Worm (Caenorhabditis elegans) whole organism, L3 larva: ENCODE data around the gene F40G9.5.

Experiments
- R02D3.7 ChIP-seq: fragments of 150-350 bp; optimal IDR thresholded peaks from 2 replicates; lab custom pipeline; 2014; ENCODE audit warnings: missing biosample characterization, missing genetic modification characterization
- ZK546.5 ChIP-seq: sonication (generic microtip); optimal IDR thresholded peaks from 2 replicates; lab custom pipeline; 2017; ENCODE audit warnings: missing biosample characterization, missing genetic modification characterization
- aly-2 ChIP-seq: fragments of 150-350 bp; optimal IDR thresholded peaks from 2 replicates; lab custom pipeline; 2014; ENCODE audit warnings: missing biosample characterization, missing genetic modification characterization
- ceh-16 ChIP-seq: sonication (generic microtip); optimal IDR thresholded peaks from 2 replicates; lab custom pipeline; 2017; ENCODE audit warnings: missing biosample characterization, missing genetic modification characterization
- ceh-82 ChIP-seq: fragments of 150-350 bp; optimal IDR thresholded peaks from 2 replicates; lab custom pipeline; 2014; ENCODE audit warnings: missing biosample characterization, missing genetic modification characterization
- daf-12 ChIP-seq: fragments of 150-350 bp; optimal IDR thresholded peaks from 2 replicates; lab custom pipeline; 2014; ENCODE audit warnings: missing biosample characterization, missing genetic modification reagents, missing genetic modification characterization
- egl-27 ChIP-seq: sonication (generic microtip); optimal IDR thresholded peaks from 4 replicates; lab custom pipeline; 2017; ENCODE audit warnings: missing biosample characterization, missing genetic modification reagents, missing genetic modification characterization
- egl-5 ChIP-seq: fragments of 150-350 bp; optimal IDR thresholded peaks from 2 replicates; lab custom pipeline; 2017; ENCODE audit warnings: missing biosample characterization, missing genetic modification reagents, missing genetic modification characterization, inconsistent platforms
- elt-1 ChIP-seq: fragments of 150-350 bp; optimal IDR thresholded peaks from 2 replicates; lab custom pipeline; 2014; ENCODE audit warnings: missing biosample characterization, missing genetic modification characterization
- elt-2 ChIP-seq: sonication (generic microtip); optimal IDR thresholded peaks from 2 replicates; lab custom pipeline; 2016; ENCODE audit warnings: missing genetic modification reagents, mild to moderate bottlenecking, missing genetic modification characterization, missing compliant biosample characterization
- elt-3 ChIP-seq, 3 experiments: fragments of 150-350 bp in 1 of 3; sonication (generic microtip) in 2 of 3; optimal IDR thresholded peaks; 2 replicates in 2 of 3; 4 replicates in 1 of 3; lab custom pipeline; 2014 to 2017; ENCODE audit warnings: missing biosample characterization in 3 of 3, missing genetic modification characterization in 3 of 3
- eor-1 ChIP-seq, 2 experiments: fragments of 150-350 bp; optimal IDR thresholded peaks; 2 replicates each; lab custom pipeline; 2014 to 2018; ENCODE audit warnings: missing biosample characterization in 2 of 2, missing genetic modification characterization in 2 of 2
- fkh-2 ChIP-seq: fragments of 150-350 bp; optimal IDR thresholded peaks from 2 replicates; lab custom pipeline; 2014; ENCODE audit warnings: missing biosample characterization, missing genetic modification reagents, missing genetic modification characterization
- fos-1 ChIP-seq: fragments of 150-350 bp; optimal IDR thresholded peaks from 2 replicates; lab custom pipeline; 2014; ENCODE audit warnings: missing biosample characterization, missing genetic modification characterization
- hmg-11 ChIP-seq: sonication (generic microtip); optimal IDR thresholded peaks from 2 replicates; lab custom pipeline; 2016; ENCODE audit warnings: missing genetic modification characterization, missing compliant biosample characterization
- jun-1 ChIP-seq: fragments of 150-350 bp; optimal IDR thresholded peaks from 2 replicates; lab custom pipeline; 2014; ENCODE audit warnings: missing biosample characterization, missing genetic modification reagents, missing genetic modification characterization
- lin-15B ChIP-seq: fragments of 150-350 bp; optimal IDR thresholded peaks from 2 replicates; lab custom pipeline; 2014; ENCODE audit warnings: missing biosample characterization, missing genetic modification characterization
- lin-39 ChIP-seq: fragments of 150-350 bp; optimal IDR thresholded peaks from 2 replicates; lab custom pipeline; 2018; ENCODE audit warnings: missing biosample characterization, missing genetic modification reagents, missing genetic modification characterization
- lsy-12 ChIP-seq: sonication (generic microtip); optimal IDR thresholded peaks from 2 replicates; lab custom pipeline; 2016; ENCODE audit warnings: mild to moderate bottlenecking, missing genetic modification characterization, missing compliant biosample characterization
- mdl-1 ChIP-seq: fragments of 150-350 bp; optimal IDR thresholded peaks from 2 replicates; lab custom pipeline; 2014; ENCODE audit warnings: missing biosample characterization, missing genetic modification characterization
- mml-1 ChIP-seq: fragments of 150-350 bp; sonication (generic microtip); optimal IDR thresholded peaks from 3 replicates; lab custom pipeline; 2014; ENCODE audit warnings: missing biosample characterization, missing genetic modification characterization
- nfya-1 ChIP-seq: sonication (generic microtip); optimal IDR thresholded peaks from 2 replicates; lab custom pipeline; 2017; ENCODE audit warnings: missing genetic modification characterization, mild to moderate bottlenecking, missing compliant biosample characterization, antibody characterized with exemption, moderate library complexity; ENCODE audit not compliant: insufficient read depth
- nhr-12 ChIP-seq: fragments of 150-350 bp; optimal IDR thresholded peaks from 2 replicates; lab custom pipeline; 2014; ENCODE audit warnings: missing biosample characterization, missing genetic modification characterization
- nhr-23 ChIP-seq: fragments of 150-350 bp; optimal IDR thresholded peaks from 2 replicates; lab custom pipeline; 2014; ENCODE audit warnings: missing biosample characterization, missing genetic modification reagents, missing genetic modification characterization
- nhr-237 ChIP-seq: fragments of 150-350 bp; optimal IDR thresholded peaks from 2 replicates; lab custom pipeline; 2014; ENCODE audit warnings: missing biosample characterization, missing genetic modification characterization
- nhr-25 ChIP-seq: sonication (generic microtip); optimal IDR thresholded peaks from 2 replicates; lab custom pipeline; 2017; ENCODE audit warnings: missing biosample characterization, missing genetic modification characterization
- nhr-28 ChIP-seq: fragments of 150-350 bp; optimal IDR thresholded peaks from 2 replicates; lab custom pipeline; 2014; ENCODE audit warnings: missing biosample characterization, missing genetic modification characterization
- nhr-43 ChIP-seq: sonication (generic microtip); optimal IDR thresholded peaks from 2 replicates; lab custom pipeline; 2016; ENCODE audit warnings: mild to moderate bottlenecking, missing genetic modification characterization, missing compliant biosample characterization; ENCODE audit not compliant: poor library complexity, severe bottlenecking
- nhr-67 ChIP-seq: fragments of 150-350 bp; optimal IDR thresholded peaks from 2 replicates; lab custom pipeline; 2014; ENCODE audit warnings: missing biosample characterization, missing genetic modification characterization
- nhr-76 ChIP-seq: fragments of 150-350 bp; sonication (generic microtip); optimal IDR thresholded peaks from 5 replicates; lab custom pipeline; 2014; ENCODE audit warnings: missing biosample characterization, missing genetic modification characterization
- nhr-77 ChIP-seq: fragments of 150-350 bp; optimal IDR thresholded peaks from 2 replicates; lab custom pipeline; 2014; ENCODE audit warnings: missing biosample characterization, missing genetic modification characterization
- pha-4 ChIP-seq: fragments of 150-350 bp; optimal IDR thresholded peaks from 2 replicates; lab custom pipeline; 2014; ENCODE audit warnings: missing biosample characterization, missing genetic modification reagents, missing genetic modification characterization
- pqm-1 ChIP-seq: fragments of 150-350 bp; optimal IDR thresholded peaks from 2 replicates; lab custom pipeline; 2017; ENCODE audit warnings: missing biosample characterization, missing genetic modification characterization, inconsistent platforms
- skn-1 ChIP-seq: fragments of 150-350 bp; optimal IDR thresholded peaks from 2 replicates; lab custom pipeline; 2014; ENCODE audit warnings: missing biosample characterization, missing genetic modification characterization
- snpc-4 ChIP-seq: fragments of 150-350 bp; optimal IDR thresholded peaks from 2 replicates; lab custom pipeline; 2014; ENCODE audit warnings: missing biosample characterization, missing genetic modification characterization
- unc-39 ChIP-seq: sonication (generic microtip); optimal IDR thresholded peaks from 4 replicates; lab custom pipeline; 2017; ENCODE audit warnings: missing biosample characterization, missing genetic modification characterization
- ztf-11 ChIP-seq: fragments of 150-350 bp; optimal IDR thresholded peaks from 2 replicates; lab custom pipeline; 2014; ENCODE audit warnings: missing biosample characterization, missing genetic modification characterization
- ztf-4 ChIP-seq: fragments of 150-350 bp; optimal IDR thresholded peaks from 2 replicates; lab custom pipeline; 2014; ENCODE audit warnings: missing biosample characterization, missing genetic modification characterization

F40G9.5 gene

DNA sequence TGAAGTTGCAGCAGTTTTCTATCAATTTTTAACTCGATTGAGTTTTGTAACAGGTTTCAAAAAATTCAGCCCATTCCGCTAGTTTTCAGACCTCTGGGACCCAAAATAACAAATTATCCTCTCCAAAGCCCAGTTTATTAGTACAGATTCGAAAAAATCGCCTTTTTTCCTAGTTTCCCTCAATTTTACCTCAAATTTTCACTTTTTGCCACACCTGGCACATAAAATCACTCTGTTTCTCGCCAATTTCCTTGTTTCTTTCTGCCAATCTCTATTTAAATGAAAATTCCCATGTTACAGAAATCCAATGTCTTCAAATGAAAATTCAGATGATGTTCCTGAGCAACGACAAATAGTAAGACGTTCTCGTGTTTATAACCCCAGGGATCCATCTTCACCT lies 48.9 kb upstream of the F40G9.5 start, which contains the start of gene pals-22:
pals-22 (plus strand) TSS at position 301 of the 400 bp plus-strand sequence.
- TF ChIP-seq lin-39 (tag; lab: Kevin White, UChicago) (no peak), snpc-4 (tag; lab: Kevin White, UChicago) (no peak), aly-2 (tag; lab: Kevin White, UChicago) (no peak), lin-15B (tag; lab: Kevin White, UChicago) (no peak), nhr-67 (no peak), nhr-23 (no peak), nhr-76 (tag; lab: Kevin White, UChicago) (no peak), pha-4 (tag; lab: Kevin White, UChicago) (no peak), daf-12 (tag; lab: Kevin White, UChicago) (no peak), mml-1 (no peak), ztf-11 (tag; lab: Kevin White, UChicago) (no peak), unc-39 (no peak), mdl-1 (tag; lab: Kevin White, UChicago) (no peak), egl-27 (tag; lab: Kevin White, UChicago) (no peak), ZK546.5 (no peak), ztf-4 (tag; lab: Kevin White, UChicago) (no peak), egl-5 (tag; lab: Kevin White, UChicago) (no peak), eor-1 (tag; optimal IDR thresholded peaks at IDR 0.05; lab: Kevin White, UChicago) (no peak), elt-1 (tag; lab: Kevin White, UChicago) (no peak), ceh-82 (tag; lab: Kevin White, UChicago) (no peak)
- TF ChIP-seq, all 47 proteins: peak for 0

DNA sequence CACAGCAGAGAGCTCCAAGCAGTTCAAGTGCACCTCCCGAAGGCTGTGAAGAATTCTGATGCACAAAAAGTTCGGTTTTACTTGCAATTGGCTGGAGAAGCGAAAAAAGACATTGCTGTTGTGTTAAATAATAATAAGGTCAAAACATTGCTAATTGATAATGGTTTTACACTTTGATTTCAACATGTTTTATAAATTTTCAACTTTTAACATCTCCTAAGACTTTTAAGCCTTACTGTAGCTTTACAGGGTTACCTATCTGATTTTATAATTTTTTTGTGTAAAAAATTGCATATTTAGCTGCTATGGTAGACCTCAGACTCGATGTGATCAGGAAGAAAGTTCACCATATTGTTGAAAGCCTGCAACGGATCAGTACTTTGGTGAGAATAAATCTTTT lies 46.9 kb upstream of the F40G9.5 start, which contains the start of gene pals-25:
pals-25 (plus strand) TSS at position 301 of the 400 bp plus-strand sequence.
- TF ChIP-seq ceh-16 (tag; lab: Kevin White, UChicago) (no peak), nhr-67 (no peak), nhr-12 (no peak), fos-1 (tag; lab: Kevin White, UChicago) (no peak)

DNA sequence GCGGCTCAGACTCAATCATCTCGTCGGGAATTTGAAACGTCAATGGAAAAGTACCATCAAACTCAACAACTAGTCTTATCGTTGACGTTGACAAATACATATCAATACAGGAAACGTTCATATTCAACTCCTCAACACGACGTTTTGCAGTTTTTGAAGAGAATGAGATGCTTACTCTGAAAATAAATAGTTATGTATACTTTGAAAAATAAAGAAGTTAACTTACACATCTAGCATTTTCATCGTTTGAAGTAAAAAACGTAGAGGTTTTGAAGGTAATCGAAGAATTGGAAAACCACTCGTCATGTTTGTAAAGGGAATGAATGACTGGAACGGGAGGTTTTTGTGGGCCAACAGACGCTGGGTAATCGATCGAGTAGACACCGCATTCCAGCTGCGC lies 40.2 kb upstream of the F40G9.5 start, which contains the start of gene fbxb-81:
fbxb-81 (minus strand) TSS at position 314 of the 400 bp plus-strand sequence.
- TF ChIP-seq skn-1 (tag; lab: Kevin White, UChicago) (no peak), egl-5 (tag; lab: Kevin White, UChicago) (no peak), R02D3.7 (tag; lab: Kevin White, UChicago) (no peak), nhr-25 (tag; lab: Kevin White, UChicago) (no peak), nhr-28 (tag; lab: Kevin White, UChicago) (no peak), jun-1 (no peak), mml-1 (no peak), nhr-43 (tag; lab: Kevin White, UChicago) (no peak), ztf-11 (tag; lab: Kevin White, UChicago) (no peak), fkh-2 (no peak), fos-1 (tag; lab: Kevin White, UChicago) (no peak), ceh-82 (tag; lab: Kevin White, UChicago) (no peak), pqm-1 (tag; lab: Kevin White, UChicago) (no peak), nfya-1 (tag; lab: Kevin White, UChicago) (no peak), nhr-237 (tag; lab: Kevin White, UChicago) (no peak), nhr-12 (no peak), pha-4 (tag; lab: Kevin White, UChicago) (no peak), nhr-77 (tag; lab: Kevin White, UChicago) (no peak), elt-3 (tag; optimal IDR thresholded peaks at IDR 0.05; lab: Kevin White, UChicago) (no peak)

DNA sequence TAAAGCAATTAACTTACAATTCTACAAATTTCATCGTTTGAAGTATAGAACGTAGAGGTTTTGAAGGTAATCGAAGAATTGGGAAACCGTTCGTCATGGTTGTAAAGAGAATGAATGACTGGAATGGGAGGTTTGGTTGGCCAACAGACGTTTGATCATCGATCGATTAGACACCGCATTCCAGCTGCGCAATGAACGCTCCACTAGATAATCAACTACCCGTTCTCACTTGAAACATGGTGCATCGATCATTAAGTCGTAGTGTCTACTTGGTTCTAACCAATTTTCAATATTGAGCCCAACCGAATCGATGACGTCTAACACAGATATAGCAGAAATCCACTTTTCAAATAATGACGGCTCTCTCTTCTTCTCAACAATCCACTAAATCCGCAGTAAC lies 37.9 kb upstream of the F40G9.5 start, which contains the start of gene fbxb-82:
fbxb-82 (minus strand) TSS at position 101 of the 400 bp plus-strand sequence.
- TF ChIP-seq snpc-4 (tag; lab: Kevin White, UChicago), result no peak
- no peak for TF ChIP-seq mdl-1 (tag; lab: Kevin White, UChicago)
- TF ChIP-seq hmg-11 (tag; lab: Kevin White, UChicago), result no peak
- TF ChIP-seq ceh-16 (tag; lab: Kevin White, UChicago), result no peak
- no peak for TF ChIP-seq aly-2 (tag; lab: Kevin White, UChicago)
- no peak for TF ChIP-seq lsy-12 (tag; lab: Kevin White, UChicago)
- no peak for TF ChIP-seq daf-12 (tag; lab: Kevin White, UChicago)
- TF ChIP-seq nhr-23, result no peak
- no peak for TF ChIP-seq elt-2 (tag; lab: Kevin White, UChicago)
- no peak for TF ChIP-seq unc-39
- no peak for TF ChIP-seq pqm-1 (tag; lab: Kevin White, UChicago)
- no peak for TF ChIP-seq nhr-237 (tag; lab: Kevin White, UChicago)
- TF ChIP-seq egl-27 (tag; lab: Kevin White, UChicago), result no peak
- no peak for TF ChIP-seq egl-5 (tag; lab: Kevin White, UChicago)
- no peak for TF ChIP-seq nhr-25 (tag; lab: Kevin White, UChicago)
- TF ChIP-seq nhr-77 (tag; lab: Kevin White, UChicago), result no peak
- TF ChIP-seq R02D3.7 (tag; lab: Kevin White, UChicago), result no peak
